Worm (Caenorhabditis elegans) whole organism, midembryonic: ENCODE data around the gene fkb-6.

Source experiments
- T22C8.4 ChIP-seq: fragments of 200-800 bp; sonication (Bioruptor generic); IDR thresholded peaks from 2 replicates; pipeline ENCODE4 v1.3.6; 2022; ENCODE audit warnings: missing genetic modification characterization, missing compliant biosample characterization
- cog-1 ChIP-seq: sonication (generic microtip); optimal IDR thresholded peaks from 2 replicates; lab custom pipeline; 2016; ENCODE audit warnings: missing genetic modification characterization, missing compliant biosample characterization
- flt-1 ChIP-seq: fragments of 200-800 bp; sonication (Bioruptor generic); IDR thresholded peaks from 2 replicates; pipeline ENCODE4 v1.3.6; 2022; ENCODE audit warnings: missing genetic modification characterization, missing compliant biosample characterization
- klf-2 ChIP-seq: fragments of 200-800 bp; sonication (Bioruptor generic); conservative IDR thresholded peaks from 2 replicates; pipeline ENCODE4 v1.3.6; 2022; ENCODE audit warnings: missing genetic modification reagents, missing genetic modification characterization, missing compliant biosample characterization
- med-1 ChIP-seq: sonication (generic microtip); optimal IDR thresholded peaks from 2 replicates; lab custom pipeline; 2017; ENCODE audit warnings: missing genetic modification characterization, mild to moderate bottlenecking, missing compliant biosample characterization, antibody characterized with exemption, missing genetic modification reagents; ENCODE audit not compliant: insufficient read depth
- ref-1 ChIP-seq: fragments of 200-800 bp; sonication (Bioruptor generic); conservative IDR thresholded peaks from 2 replicates; pipeline ENCODE4 v1.3.6; 2022; ENCODE audit warnings: missing genetic modification reagents, missing genetic modification characterization, missing compliant biosample characterization
- tab-1 ChIP-seq: fragments of 200-800 bp; sonication (Bioruptor generic); IDR thresholded peaks from 2 replicates; pipeline ENCODE4 v1.3.6; 2022; ENCODE audit warnings: missing genetic modification characterization, missing compliant biosample characterization
- ztf-23 ChIP-seq: fragments of 200-800 bp; sonication (Bioruptor generic); IDR thresholded peaks from 2 replicates; pipeline ENCODE4 v1.3.6; 2022; ENCODE audit warnings: missing genetic modification reagents, missing genetic modification characterization, missing compliant biosample characterization
- ztf-29 ChIP-seq: fragments of 200-800 bp; sonication (Bioruptor generic); IDR thresholded peaks from 2 replicates; pipeline ENCODE4 v1.3.6; 2022; ENCODE audit warnings: missing genetic modification reagents, missing genetic modification characterization, missing compliant biosample characterization

DNA sequence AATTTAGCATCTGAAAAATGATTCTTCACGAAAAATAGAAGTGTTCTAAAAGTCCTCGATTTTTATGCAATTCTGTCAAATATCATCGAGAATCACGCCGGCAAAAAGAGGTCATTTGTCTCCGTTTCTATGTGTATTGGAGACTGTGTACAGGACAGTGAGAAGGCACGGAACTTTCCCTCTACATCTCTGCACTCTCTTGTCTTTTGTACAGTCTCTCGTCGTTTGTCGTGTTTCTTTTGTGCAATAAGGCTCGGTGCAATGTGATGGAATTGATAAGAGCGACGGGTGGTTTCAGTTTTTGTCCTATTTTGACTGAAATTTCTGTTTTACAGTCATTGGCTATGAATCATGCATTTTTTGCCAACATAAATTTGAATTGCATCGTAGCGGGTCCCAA is 14.1 kb upstream of the fkb-6 start:
- no peak for TF ChIP-seq klf-2 (GFP tag; lab: Robert Waterston, UW)
- TF ChIP-seq med-1 (GFP tag; lab: Kevin White, UChicago): no peak
- TF ChIP-seq T22C8.4 (GFP tag; lab: Robert Waterston, UW): no peak
- TF ChIP-seq ztf-29 (GFP tag; lab: Robert Waterston, UW): no peak
- TF ChIP-seq flt-1 (GFP tag; lab: Robert Waterston, UW): no peak
- TF ChIP-seq ref-1 (GFP tag; lab: Robert Waterston, UW): no peak
- TF ChIP-seq ztf-23: no peak
- TF ChIP-seq tab-1 (GFP tag; lab: Robert Waterston, UW): no peak
- no peak for TF ChIP-seq cog-1
